Worm (Caenorhabditis elegans) whole organism, L1 larva: Measurements from ENCODE around the gene rps-4.

Experiments
- C04F5.9 ChIP-seq: sonication (generic microtip); optimal IDR thresholded peaks from 2 replicates; lab custom pipeline; 2016; ENCODE audit warnings: missing genetic modification characterization, missing compliant biosample characterization
- C16A3.4 ChIP-seq: fragments of 150-350 bp; optimal IDR thresholded peaks from 2 replicates; lab custom pipeline; 2014; ENCODE audit warnings: missing biosample characterization, missing genetic modification characterization
- F16B12.6 ChIP-seq: fragments of 150-350 bp; optimal IDR thresholded peaks from 2 replicates; lab custom pipeline; 2014; ENCODE audit warnings: missing biosample characterization, missing genetic modification characterization
- Y116A8C.19 ChIP-seq: sonication (generic microtip); optimal IDR thresholded peaks from 2 replicates; lab custom pipeline; 2016; ENCODE audit warnings: missing compliant biosample characterization, missing genetic modification characterization, borderline replicate concordance
- aha-1 ChIP-seq: fragments of 150-350 bp; optimal IDR thresholded peaks from 2 replicates; lab custom pipeline; 2014; ENCODE audit warnings: missing biosample characterization, missing genetic modification characterization
- ama-1 ChIP-seq: fragments of 150-350 bp; optimal IDR thresholded peaks from 2 replicates; lab custom pipeline; 2014
- ceh-8 ChIP-seq: fragments of 200-800 bp; sonication (Bioruptor generic); optimal IDR thresholded peaks from 2 replicates; lab custom pipeline; 2018; ENCODE audit warnings: mild to moderate bottlenecking, missing genetic modification characterization, moderate library complexity, missing compliant biosample characterization
- ceh-82 ChIP-seq, 3 experiments: fragments of 150-350 bp in 1 of 3; sonication (generic microtip) in 2 of 3; optimal IDR thresholded peaks; 2 replicates each; lab custom pipeline; 2014 to 2017; ENCODE audit warnings: missing biosample characterization in 3 of 3, missing genetic modification characterization in 3 of 3
- ceh-90 ChIP-seq: sonication (generic microtip); optimal IDR thresholded peaks from 2 replicates; lab custom pipeline; 2016; ENCODE audit warnings: missing genetic modification characterization, missing compliant biosample characterization
- dpl-1 ChIP-seq, 3 experiments: fragments of 150-350 bp in 2 of 3; sonication (generic microtip) in 1 of 3; optimal IDR thresholded peaks; 2 replicates each; lab custom pipeline; 2014 to 2017; ENCODE audit warnings: missing biosample characterization in 3 of 3, missing genetic modification characterization in 3 of 3, missing genetic modification reagents in 3 of 3
- dsc-1 ChIP-seq: sonication (generic microtip); optimal IDR thresholded peaks from 2 replicates; lab custom pipeline; 2016; ENCODE audit warnings: mild to moderate bottlenecking, missing genetic modification characterization, missing compliant biosample characterization
- efl-3 ChIP-seq: fragments of 200-800 bp; sonication (Bioruptor generic); optimal IDR thresholded peaks from 2 replicates; lab custom pipeline; 2018; ENCODE audit warnings: mild to moderate bottlenecking, missing genetic modification characterization, missing compliant biosample characterization
- egl-13 ChIP-seq: sonication (generic microtip); optimal IDR thresholded peaks from 2 replicates; lab custom pipeline; 2016; ENCODE audit warnings: missing genotype, missing genetic modification reagents, missing genetic modification characterization, missing compliant biosample characterization
- fkh-8 ChIP-seq: sonication (generic microtip); optimal IDR thresholded peaks from 2 replicates; lab custom pipeline; 2016; ENCODE audit warnings: mild to moderate bottlenecking, missing genetic modification characterization, missing compliant biosample characterization
- hlh-4 ChIP-seq: sonication (generic microtip); optimal IDR thresholded peaks from 2 replicates; lab custom pipeline; 2016; ENCODE audit warnings: mild to moderate bottlenecking, missing genetic modification characterization, missing compliant biosample characterization
- irx-1 ChIP-seq: sonication (generic microtip); optimal IDR thresholded peaks from 2 replicates; lab custom pipeline; 2016; ENCODE audit warnings: missing genetic modification characterization, missing compliant biosample characterization
- jun-1 ChIP-seq: fragments of 150-350 bp; optimal IDR thresholded peaks from 2 replicates; lab custom pipeline; 2014; ENCODE audit warnings: missing biosample characterization, missing genetic modification reagents, missing genetic modification characterization
- lin-13 ChIP-seq: fragments of 150-350 bp; optimal IDR thresholded peaks from 2 replicates; lab custom pipeline; 2014; ENCODE audit warnings: missing biosample characterization, missing genetic modification reagents, missing genetic modification characterization
- lin-14 ChIP-seq: fragments of 200-800 bp; sonication (Bioruptor generic); optimal IDR thresholded peaks from 2 replicates; lab custom pipeline; 2018; ENCODE audit warnings: mild to moderate bottlenecking, missing genetic modification characterization, moderate library complexity, missing compliant biosample characterization
- lin-15B ChIP-seq: fragments of 150-350 bp; sonication (generic microtip); optimal IDR thresholded peaks from 3 replicates; lab custom pipeline; 2014; ENCODE audit warnings: missing biosample characterization, missing genetic modification characterization
- mab-9 ChIP-seq: fragments of 200-800 bp; sonication (Bioruptor generic); IDR thresholded peaks from 2 replicates; pipeline ENCODE4 v1.3.6; 2022; ENCODE audit warnings: missing genetic modification reagents, missing genetic modification characterization, missing compliant biosample characterization
- mef-2 ChIP-seq: fragments of 150-350 bp; optimal IDR thresholded peaks from 2 replicates; lab custom pipeline; 2014; ENCODE audit warnings: missing biosample characterization, missing genetic modification characterization
- nhr-12 ChIP-seq: sonication (generic microtip); optimal IDR thresholded peaks from 2 replicates; lab custom pipeline; 2017; ENCODE audit warnings: missing biosample characterization, missing genetic modification characterization
- nhr-19 ChIP-seq: fragments of 200-800 bp; sonication (Bioruptor generic); conservative IDR thresholded peaks from 2 replicates; pipeline ENCODE4 v1.3.6; 2022; ENCODE audit warnings: missing genetic modification characterization, missing compliant biosample characterization
- nhr-20 ChIP-seq: sonication (generic microtip); optimal IDR thresholded peaks from 2 replicates; lab custom pipeline; 2016; ENCODE audit warnings: mild to moderate bottlenecking, missing genetic modification characterization, missing compliant biosample characterization
- nhr-47 ChIP-seq: sonication (generic microtip); optimal IDR thresholded peaks from 2 replicates; lab custom pipeline; 2016; ENCODE audit warnings: mild to moderate bottlenecking, missing genetic modification characterization, moderate library complexity, missing compliant biosample characterization
- nhr-71 ChIP-seq: sonication (generic microtip); optimal IDR thresholded peaks from 2 replicates; lab custom pipeline; 2016; ENCODE audit warnings: mild to moderate bottlenecking, missing genetic modification characterization, moderate library complexity, missing compliant biosample characterization
- nhr-76 ChIP-seq: sonication (generic microtip); optimal IDR thresholded peaks from 2 replicates; lab custom pipeline; 2017; ENCODE audit warnings: missing biosample characterization, missing genetic modification characterization
- nhr-84 ChIP-seq: sonication (generic microtip); optimal IDR thresholded peaks from 2 replicates; lab custom pipeline; 2017; ENCODE audit warnings: missing biosample characterization, missing genetic modification characterization
- nhr-90 ChIP-seq: sonication (generic microtip); optimal IDR thresholded peaks from 2 replicates; lab custom pipeline; 2016; ENCODE audit warnings: mild to moderate bottlenecking, missing genetic modification characterization, missing compliant biosample characterization; ENCODE audit not compliant: poor library complexity
- rnt-1 ChIP-seq: sonication (generic microtip); optimal IDR thresholded peaks from 2 replicates; lab custom pipeline; 2016; ENCODE audit warnings: mild to moderate bottlenecking, missing genetic modification characterization, moderate library complexity, missing compliant biosample characterization
- skn-1 ChIP-seq: fragments of 150-350 bp; optimal IDR thresholded peaks from 2 replicates; lab custom pipeline; 2014; ENCODE audit warnings: missing biosample characterization, missing genetic modification characterization
- snpc-4 ChIP-seq: fragments of 150-350 bp; optimal IDR thresholded peaks from 2 replicates; lab custom pipeline; 2014; ENCODE audit warnings: missing biosample characterization, missing genetic modification characterization
- snu-23 ChIP-seq: sonication (generic microtip); optimal IDR thresholded peaks from 2 replicates; lab custom pipeline; 2016; ENCODE audit warnings: missing genetic modification characterization, missing compliant biosample characterization
- tlp-1 ChIP-seq: fragments of 150-350 bp; optimal IDR thresholded peaks from 2 replicates; lab custom pipeline; 2014; ENCODE audit warnings: missing biosample characterization, missing genetic modification characterization
- unc-130 ChIP-seq: fragments of 150-350 bp; optimal IDR thresholded peaks from 2 replicates; lab custom pipeline; 2017; ENCODE audit warnings: missing biosample characterization, missing genetic modification characterization, inconsistent platforms
- unc-86 ChIP-seq: sonication (generic microtip); optimal IDR thresholded peaks from 2 replicates; lab custom pipeline; 2016; ENCODE audit warnings: missing genetic modification characterization, missing compliant biosample characterization
- vab-15 ChIP-seq: sonication (generic microtip); optimal IDR thresholded peaks from 2 replicates; lab custom pipeline; 2017; ENCODE audit warnings: missing genotype, mild to moderate bottlenecking, missing genetic modification characterization, missing compliant biosample characterization
- xbp-1 ChIP-seq: sonication (generic microtip); optimal IDR thresholded peaks from 2 replicates; lab custom pipeline; 2016; ENCODE audit warnings: missing genetic modification characterization, missing compliant biosample characterization
- zag-1 ChIP-seq: fragments of 150-350 bp; optimal IDR thresholded peaks from 2 replicates; lab custom pipeline; 2014; ENCODE audit warnings: missing biosample characterization, missing genetic modification characterization
- zip-4 ChIP-seq: fragments of 200-800 bp; sonication (Bioruptor generic); optimal IDR thresholded peaks from 2 replicates; lab custom pipeline; 2018; ENCODE audit warnings: mild to moderate bottlenecking, missing genetic modification characterization, moderate library complexity, missing compliant biosample characterization
- ztf-11 ChIP-seq, 2 experiments: sonication (generic microtip); optimal IDR thresholded peaks; 2 replicates each; lab custom pipeline; 2016 to 2017; ENCODE audit warnings: missing genetic modification characterization in 2 of 2, missing biosample characterization in 1 of 2, missing compliant biosample characterization in 1 of 2
- ztf-4 ChIP-seq: fragments of 150-350 bp; optimal IDR thresholded peaks from 2 replicates; lab custom pipeline; 2014; ENCODE audit warnings: missing biosample characterization, missing genetic modification characterization

rps-4 gene

ce11 chrIV:7046641-7047361 lies 37.7 kb downstream of the rps-4 start (continued):
- TF ChIP-seq vab-15 (tag; lab: Kevin White, UChicago) (no peak), nhr-12 (tag; lab: Kevin White, UChicago) (no peak), skn-1 (tag; lab: Kevin White, UChicago) (no peak), lin-14 (GFP tag; lab: Kevin White, UChicago) (peak; percentile 56), fkh-8 (tag; lab: Kevin White, UChicago) (peak; percentile 63), lin-15B (tag; lab: Kevin White, UChicago) (no peak), nhr-20 (tag; lab: Kevin White, UChicago) (peak; percentile 74), nhr-47 (tag; lab: Kevin White, UChicago) (peak; percentile 51), nhr-84 (tag; lab: Kevin White, UChicago) (no peak), unc-130 (no peak), Y116A8C.19 (tag; lab: Kevin White, UChicago) (no peak), F16B12.6 (tag; lab: Kevin White, UChicago) (no peak), ztf-11 (tag; optimal IDR thresholded peaks at IDR 0.05; lab: Kevin White, UChicago) (no peak), efl-3 (no peak)

ce11 chrIV:7045362-7045936 lies 39.0 kb downstream of the rps-4 start:
- TF ChIP-seq nhr-71 (tag; lab: Kevin White, UChicago) (peak; percentile 9), aha-1 (tag; lab: Kevin White, UChicago) (no peak), nhr-19 (GFP tag; lab: Robert Waterston, UW) (no peak), lin-13 (no peak), zip-4 (GFP tag; lab: Kevin White, UChicago) (no peak), nhr-47 (tag; lab: Kevin White, UChicago) (peak; percentile 24), dpl-1 (GFP tag; optimal IDR thresholded peaks at IDR 0.05; lab: Kevin White, UChicago) (no peak), ceh-8 (GFP tag; lab: Kevin White, UChicago) (peak; percentile 51), ceh-90 (tag; lab: Kevin White, UChicago) (no peak), nhr-20 (tag; lab: Kevin White, UChicago) (no peak), dsc-1 (tag; lab: Kevin White, UChicago) (peak; percentile 83), fkh-8 (tag; lab: Kevin White, UChicago) (peak; percentile 73)

ce11 chrIV:7044552-7045139 lies 39.8 kb downstream of the rps-4 start, which contains the start of gene tin-9.1:
Gene tin-9.1, minus strand, starts transcription at chrIV:7044602.
- peak; percentile 26 for TF ChIP-seq zip-4 (GFP tag; lab: Kevin White, UChicago)
- no peak for TF ChIP-seq ceh-8 (GFP tag; lab: Kevin White, UChicago)
- TF ChIP-seq lin-15B (tag; lab: Kevin White, UChicago) = peak; percentile 58
- TF ChIP-seq xbp-1 (tag; lab: Kevin White, UChicago) = peak; percentile 84
- peak; percentile 5 for TF ChIP-seq C04F5.9 (tag; lab: Kevin White, UChicago)
- no peak for TF ChIP-seq aha-1 (tag; lab: Kevin White, UChicago)
- TF ChIP-seq tlp-1 = no peak
- peak in 1 of 2 experiments; percentile 69 for TF ChIP-seq ztf-11 (tag; optimal IDR thresholded peaks at IDR 0.05; lab: Kevin White, UChicago)
- peak; percentile 39 for TF ChIP-seq F16B12.6 (tag; lab: Kevin White, UChicago)
- TF ChIP-seq fkh-8 (tag; lab: Kevin White, UChicago) = peak; percentile 69
- no peak for TF ChIP-seq efl-3
- peak; percentile 72 for TF ChIP-seq jun-1 (tag; lab: Kevin White, UChicago)
- peak; percentile 75 to 87 (median 77) for TF ChIP-seq ceh-82 (tag; optimal IDR thresholded peaks at IDR 0.05; lab: Kevin White, UChicago)
- TF ChIP-seq ama-1 (lab: Kevin White, UChicago) = peak; percentile 16
- peak; percentile 81 for TF ChIP-seq ztf-4 (tag; lab: Kevin White, UChicago)
- TF ChIP-seq nhr-19 (GFP tag; lab: Robert Waterston, UW) = peak; percentile 91
- TF ChIP-seq irx-1 (tag; lab: Kevin White, UChicago) = peak; percentile 68
- TF ChIP-seq nhr-47 (tag; lab: Kevin White, UChicago) = peak; percentile 86
- TF ChIP-seq C16A3.4 = peak; percentile 78
- no peak for TF ChIP-seq hlh-4 (tag; lab: Kevin White, UChicago)
- no peak for TF ChIP-seq nhr-84 (tag; lab: Kevin White, UChicago)
- peak; percentile 85 for TF ChIP-seq dsc-1 (tag; lab: Kevin White, UChicago)
- peak; percentile 22; the same call in 1 of the 2 replicates for TF ChIP-seq mab-9 (GFP tag; lab: Robert Waterston, UW)
- peak; percentile 18 for TF ChIP-seq mef-2 (tag; lab: Kevin White, UChicago)
- TF ChIP-seq zag-1 = no peak
- TF ChIP-seq egl-13 = peak; percentile 72
- peak; percentile 76 for TF ChIP-seq unc-86 (tag; lab: Kevin White, UChicago)
- TF ChIP-seq nhr-20 (tag; lab: Kevin White, UChicago) = peak; percentile 91
- TF ChIP-seq nhr-76 = no peak
- peak; percentile 83 for TF ChIP-seq rnt-1 (tag; lab: Kevin White, UChicago)
- peak; percentile 80 for TF ChIP-seq snpc-4 (tag; lab: Kevin White, UChicago)
- peak; percentile 89 for TF ChIP-seq snu-23 (GFP tag; lab: Kevin White, UChicago)
- TF ChIP-seq nhr-90 = peak; percentile 74
- no peak for TF ChIP-seq Y116A8C.19 (tag; lab: Kevin White, UChicago)
